Fruit fly (Drosophila melanogaster): Measurements from ENCODE around the gene CG45101.

The CG45101 gene

DNA sequence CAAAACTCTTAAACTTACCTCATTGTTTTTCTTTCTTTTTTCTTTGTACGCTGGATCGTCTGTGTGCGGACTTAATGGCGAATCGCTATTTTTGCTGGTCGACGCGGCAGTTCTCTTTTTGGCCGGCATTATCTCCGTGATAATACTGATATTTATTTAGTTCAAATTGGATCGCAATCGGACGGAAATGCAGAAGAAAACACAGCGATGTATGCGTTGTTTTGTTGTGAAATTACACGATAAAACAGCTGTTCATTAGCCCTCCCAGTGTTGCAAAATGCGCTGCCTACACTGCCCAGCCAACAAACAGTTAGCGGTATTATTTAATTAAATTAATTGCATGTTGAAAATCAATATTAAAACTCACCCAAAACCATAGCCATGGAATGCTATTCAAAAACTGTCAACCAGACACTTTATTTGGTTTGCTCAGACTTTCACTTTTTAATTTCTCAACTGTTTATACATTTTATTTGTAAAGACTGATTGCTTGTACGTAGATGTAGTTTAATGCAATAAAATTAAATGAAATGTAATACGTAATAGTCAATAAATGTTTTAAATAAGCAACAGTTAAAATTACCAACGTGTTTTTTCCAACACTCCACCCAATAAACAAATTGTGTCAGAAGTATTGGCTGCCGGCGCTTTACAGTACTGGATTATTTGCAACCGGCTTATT, 33.3 kb downstream of the CG45101 start, which contains the start of the genes Irbp18 and APP-BP1 (continued):
- TF ChIP-seq pnt (GFP tag; optimal IDR thresholded peaks at IDR 0.05) (peak; percentile 89), Doc3 (GFP tag; IDR thresholded peaks at IDR 0.05; ENCODE audit: partially characterized antibody) (no peak), CG17385 (GFP tag; optimal IDR thresholded peaks at IDR 0.05) (peak; percentile 91), tin (GFP tag; optimal IDR thresholded peaks at IDR 0.05) (peak; percentile 94), Kr (GFP tag; optimal IDR thresholded peaks at IDR 0.05) (no peak), al (GFP tag; IDR thresholded peaks at IDR 0.05) (peak; percentile 89), Usf (GFP tag; optimal IDR thresholded peaks at IDR 0.05) (peak; percentile 86), emc (GFP tag; optimal IDR thresholded peaks at IDR 0.05) (peak; percentile 85), Bteb2 (GFP tag; optimal IDR thresholded peaks at IDR 0.05) (peak; percentile 94), gem (tag; optimal IDR thresholded peaks at IDR 0.05) (peak; percentile 96), CG8281 (tag; optimal IDR thresholded peaks at IDR 0.05) (peak; percentile 79), Lhr (GFP tag; optimal IDR thresholded peaks at IDR 0.05) (peak; percentile 84), CG4730 (GFP tag; IDR thresholded peaks at IDR 0.05) (peak; percentile 73), NC2α (GFP tag; optimal IDR thresholded peaks at IDR 0.05) (peak; percentile 84), Aef1 (GFP tag; IDR thresholded peaks at IDR 0.05) (peak; percentile 83), CG1603 (tag; optimal IDR thresholded peaks at IDR 0.05) (peak; percentile 88), pum (GFP tag; optimal IDR thresholded peaks at IDR 0.05) (peak; percentile 93), ttk (GFP tag; IDR thresholded peaks at IDR 0.05) (peak; percentile 75), CG6765 (GFP tag; optimal IDR thresholded peaks at IDR 0.05) (peak; percentile 88), CG8765 (GFP tag; IDR thresholded peaks at IDR 0.05) (peak; percentile 67), CG16813 (GFP tag; IDR thresholded peaks at IDR 0.05; ENCODE audit: partially characterized antibody) (no peak), Poxn (GFP tag; IDR thresholded peaks at IDR 0.05) (peak; percentile 50), gsb (GFP tag; IDR thresholded peaks at IDR 0.05) (peak; percentile 72), Med (GFP tag) (peak; percentile 99), pita (GFP tag; optimal IDR thresholded peaks at IDR 0.05) (no peak), CG18262 (tag; optimal IDR thresholded peaks at IDR 0.05) (peak; percentile 93)

dm6 chr3L:11101598-11101997, 36.8 kb downstream of the CG45101 start, which contains the start of gene Elo68beta:
TSS of gene Elo68beta (minus strand) at chr3L:11101698.
- TF ChIP-seq CG17802 (tag; optimal IDR thresholded peaks at IDR 0.05) (no peak), seq (GFP tag; IDR thresholded peaks at IDR 0.05) (no peak), CG9932 (GFP tag; IDR thresholded peaks at IDR 0.05) (no peak), slou (GFP tag; optimal IDR thresholded peaks at IDR 0.05) (no peak), phol (tag; optimal IDR thresholded peaks at IDR 0.05) (no peak), Lhr (GFP tag; optimal IDR thresholded peaks at IDR 0.05) (no peak), CG34224 (GFP tag; IDR thresholded peaks at IDR 0.05; ENCODE audit: partially characterized antibody) (no peak), crol (GFP tag; IDR thresholded peaks at IDR 0.05) (no peak), Fer3 (tag; optimal IDR thresholded peaks at IDR 0.05) (no peak), az2 (GFP tag; optimal IDR thresholded peaks at IDR 0.05) (no peak), stc (GFP tag; IDR thresholded peaks at IDR 0.05) (no peak), CG12391 (tag; optimal IDR thresholded peaks at IDR 0.05) (no peak), disco-r (GFP tag; optimal IDR thresholded peaks at IDR 0.05) (no peak)

- TF ChIP-seq ab (GFP tag; optimal IDR thresholded peaks at IDR 0.05) = no peak
- TF ChIP-seq pho (GFP tag; optimal IDR thresholded peaks at IDR 0.05) = no peak
- no peak for TF ChIP-seq Xrp1 (GFP tag; IDR thresholded peaks at IDR 0.05)
- TF ChIP-seq hb (GFP tag; IDR thresholded peaks at IDR 0.05; ENCODE audit: partially characterized antibody) = no peak
- TF ChIP-seq CG8388 (GFP tag; optimal IDR thresholded peaks at IDR 0.05) = no peak
- no peak for TF ChIP-seq CG13624 (GFP tag; optimal IDR thresholded peaks at IDR 0.05)
- TF ChIP-seq CG2202 (tag; optimal IDR thresholded peaks at IDR 0.05) = no peak
- TF ChIP-seq btn (GFP tag; optimal IDR thresholded peaks at IDR 0.05) = no peak
- no peak for TF ChIP-seq CG16813 (GFP tag; IDR thresholded peaks at IDR 0.05; ENCODE audit: partially characterized antibody)
- no peak for TF ChIP-seq schlank (tag; optimal IDR thresholded peaks at IDR 0.05)
- no peak for TF ChIP-seq nau (GFP tag; optimal IDR thresholded peaks at IDR 0.05)
- TF ChIP-seq CG8290 (GFP tag; optimal IDR thresholded peaks at IDR 0.05) = no peak
- no peak for TF ChIP-seq CG8290 (tag; optimal IDR thresholded peaks at IDR 0.05)
- no peak for TF ChIP-seq CG1529 (GFP tag; optimal IDR thresholded peaks at IDR 0.05)
Measured at dm6 chr3L:11102930-11103329, 38.1 kb downstream of the CG45101 start, which contains the start of gene Elo68alpha. TSS of gene Elo68alpha (minus strand) at chr3L:11103030.

All from whole organism, embryonic.